Fruit fly (Drosophila melanogaster) whole organism, adult: ENCODE data around the gene CG11109.
A peak's percentile ranks its signal among the peaks of the same experiment; 100 is the strongest.

ENCODE experiments used
- CG11617 ChIP-seq: fragments of 200-800 bp; sonication (Bioruptor generic); optimal IDR thresholded peaks from 2 replicates; lab custom pipeline; 2017; ENCODE audit warnings: mild to moderate bottlenecking, missing biosample characterization, missing genetic modification reagents, missing genetic modification characterization
- CG12768 ChIP-seq: fragments of 200-800 bp; sonication (Bioruptor generic); optimal IDR thresholded peaks from 2 replicates; lab custom pipeline; 2017; ENCODE audit warnings: missing biosample characterization, missing genetic modification characterization, mild to moderate bottlenecking, moderate library complexity, missing genetic modification reagents
- CG1620 ChIP-seq: fragments of 200-800 bp; sonication (Bioruptor generic); optimal IDR thresholded peaks from 2 replicates; lab custom pipeline; 2016; ENCODE audit warnings: missing biosample characterization, missing genetic modification characterization
- CG33017 ChIP-seq: fragments of 200-800 bp; sonication (Bioruptor generic); optimal IDR thresholded peaks from 2 replicates; lab custom pipeline; 2018; ENCODE audit warnings: missing biosample characterization, mild to moderate bottlenecking, missing genetic modification characterization, moderate library complexity
- Clk ChIP-seq: fragments of 200-800 bp; sonication (Bioruptor generic); optimal IDR thresholded peaks from 2 replicates; lab custom pipeline; 2017; ENCODE audit warnings: missing biosample characterization, missing genetic modification characterization
- bab1 ChIP-seq: fragments of 200-800 bp; sonication (Bioruptor generic); optimal IDR thresholded peaks from 3 replicates; lab custom pipeline; 2019; ENCODE audit warnings: missing biosample characterization, mild to moderate bottlenecking, missing genetic modification characterization, moderate library complexity
- toe ChIP-seq: fragments of 200-800 bp; sonication (Bioruptor generic); optimal IDR thresholded peaks from 2 replicates; lab custom pipeline; 2016; ENCODE audit warnings: missing biosample characterization, missing genetic modification characterization

DNA sequence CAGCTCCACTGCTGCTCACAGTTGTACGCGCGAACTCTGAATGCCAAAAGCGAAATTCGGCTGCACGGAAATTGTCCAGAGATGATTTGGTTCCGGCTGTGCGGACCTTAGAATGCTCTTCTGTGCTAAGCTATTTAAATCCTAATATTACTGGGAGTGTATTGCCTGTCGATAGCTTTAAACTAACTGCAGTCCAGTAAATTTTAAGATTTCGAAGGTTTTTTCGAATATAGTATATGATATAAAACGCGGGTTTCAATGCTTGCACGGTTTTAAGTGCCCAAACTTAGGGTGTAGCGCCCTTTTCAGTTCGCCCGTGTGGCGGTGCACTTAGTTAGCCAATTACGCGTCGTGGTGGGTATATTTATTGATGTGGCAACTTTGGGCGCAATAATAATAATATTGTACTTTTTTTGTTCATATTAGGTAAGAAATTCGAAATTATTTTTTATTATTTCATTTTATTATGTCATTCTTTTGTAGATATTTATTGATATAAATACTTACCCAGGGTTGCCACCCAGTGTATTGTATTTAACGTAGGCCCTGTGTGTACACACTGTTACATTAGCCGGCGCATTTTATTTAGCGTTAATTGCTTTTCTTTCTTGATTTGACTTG is 6.8 kb downstream of the CG11109 start, which contains the start of the genes Chro and Ssl1:
- TF ChIP-seq CG33017 (peak; percentile 99), bab1 (GFP tag; lab: Kevin White, UChicago) (peak; percentile 100), toe (peak; percentile 99), CG12768 (GFP tag; lab: Kevin White, UChicago) (peak; percentile 100), CG1620 (GFP tag; lab: Kevin White, UChicago) (peak; percentile 99), Clk (GFP tag; lab: Kevin White, UChicago) (peak; percentile 99), CG11617 (GFP tag; lab: Kevin White, UChicago) (peak; percentile 99)
